Worm (Caenorhabditis elegans) whole organism, L3 larva: ENCODE measurements around the gene F58A4.1.

Experiments used
- ceh-16 ChIP-seq: sonication (generic microtip); optimal IDR thresholded peaks from 2 replicates; lab custom pipeline; 2017; ENCODE audit warnings: missing biosample characterization, missing genetic modification characterization
- elt-1 ChIP-seq: fragments of 150-350 bp; optimal IDR thresholded peaks from 2 replicates; lab custom pipeline; 2014; ENCODE audit warnings: missing biosample characterization, missing genetic modification characterization
- fkh-2 ChIP-seq: fragments of 150-350 bp; optimal IDR thresholded peaks from 2 replicates; lab custom pipeline; 2014; ENCODE audit warnings: missing biosample characterization, missing genetic modification reagents, missing genetic modification characterization
- nfya-1 ChIP-seq: sonication (generic microtip); optimal IDR thresholded peaks from 2 replicates; lab custom pipeline; 2017; ENCODE audit warnings: missing genetic modification characterization, mild to moderate bottlenecking, missing compliant biosample characterization, antibody characterized with exemption, moderate library complexity; ENCODE audit not compliant: insufficient read depth
- nhr-11 ChIP-seq: fragments of 150-350 bp; optimal IDR thresholded peaks from 2 replicates; lab custom pipeline; 2014; ENCODE audit warnings: missing biosample characterization, missing genetic modification characterization
- nhr-25 ChIP-seq: sonication (generic microtip); optimal IDR thresholded peaks from 2 replicates; lab custom pipeline; 2017; ENCODE audit warnings: missing biosample characterization, missing genetic modification characterization
- sea-2 ChIP-seq: fragments of 150-350 bp; sonication (generic microtip); optimal IDR thresholded peaks from 4 replicates; lab custom pipeline; 2014; ENCODE audit warnings: missing biosample characterization, missing genetic modification reagents, missing genetic modification characterization
- unc-39 ChIP-seq: sonication (generic microtip); optimal IDR thresholded peaks from 4 replicates; lab custom pipeline; 2017; ENCODE audit warnings: missing biosample characterization, missing genetic modification characterization
- ztf-4 ChIP-seq: fragments of 150-350 bp; optimal IDR thresholded peaks from 2 replicates; lab custom pipeline; 2014; ENCODE audit warnings: missing biosample characterization, missing genetic modification characterization

ce11 chrIII:9629054-9629453 is 30.8 kb downstream of the F58A4.1 start, which contains the start of gene tbg-1:
- no peak for TF ChIP-seq nhr-11
- TF ChIP-seq nhr-25 (tag; lab: Kevin White, UChicago), result no peak
- TF ChIP-seq ceh-16 (tag; lab: Kevin White, UChicago), result no peak
- TF ChIP-seq fkh-2, result no peak
- no peak for TF ChIP-seq ztf-4
- TF ChIP-seq unc-39 (tag; lab: Kevin White, UChicago), result no peak
- no peak for TF ChIP-seq elt-1 (tag; lab: Kevin White, UChicago)
- no peak for TF ChIP-seq sea-2 (GFP tag; lab: Kevin White, UChicago)
- no peak for TF ChIP-seq nfya-1 (tag; lab: Kevin White, UChicago)
